Fruit fly (Drosophila melanogaster): ENCODE results near the gene Esyt2.

DNA sequence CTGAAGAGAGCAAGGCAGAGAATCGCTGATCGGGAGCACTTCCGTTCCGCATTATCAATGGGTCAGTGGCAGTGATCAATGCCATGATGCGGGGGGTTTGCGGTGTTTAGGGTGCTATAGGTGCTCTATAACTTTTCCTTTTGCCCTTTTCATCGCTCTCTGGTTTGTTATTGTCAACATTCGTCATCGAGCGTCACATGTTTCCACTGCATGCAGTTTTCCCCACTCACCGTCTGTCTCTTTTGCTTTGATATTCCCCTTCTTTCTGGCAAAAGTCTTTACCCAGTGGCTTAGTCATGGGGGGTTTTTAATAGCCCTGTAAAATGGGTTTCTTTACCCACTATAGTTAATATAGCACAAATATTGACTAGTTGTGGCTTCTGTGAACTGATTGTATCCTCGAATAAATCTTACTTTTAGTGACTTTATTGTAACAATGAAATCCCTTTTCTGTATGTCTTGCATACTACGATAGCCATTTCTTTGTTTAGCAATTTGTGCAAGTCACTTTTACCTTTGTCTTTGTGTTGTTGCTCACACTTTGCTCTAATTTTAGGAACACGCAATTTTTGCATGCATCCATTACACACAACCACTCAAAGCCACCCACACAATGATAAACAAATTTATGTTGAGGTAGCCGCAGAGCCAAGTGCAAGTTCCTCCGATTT, 22.4 kb downstream of the Esyt2 start:
- peak; percentile 58 for TF ChIP-seq psq (GFP tag; optimal IDR thresholded peaks at IDR 0.05)
- no peak for TF ChIP-seq Myc (optimal IDR thresholded peaks at IDR 0.05)
- no peak for TF ChIP-seq pan (optimal IDR thresholded peaks at IDR 0.05)
- no peak for TF ChIP-seq usp (GFP tag; optimal IDR thresholded peaks at IDR 0.05)
